Fruit fly (Drosophila melanogaster): ENCODE results near the gene CG10477.

CG10477 gene

DNA sequence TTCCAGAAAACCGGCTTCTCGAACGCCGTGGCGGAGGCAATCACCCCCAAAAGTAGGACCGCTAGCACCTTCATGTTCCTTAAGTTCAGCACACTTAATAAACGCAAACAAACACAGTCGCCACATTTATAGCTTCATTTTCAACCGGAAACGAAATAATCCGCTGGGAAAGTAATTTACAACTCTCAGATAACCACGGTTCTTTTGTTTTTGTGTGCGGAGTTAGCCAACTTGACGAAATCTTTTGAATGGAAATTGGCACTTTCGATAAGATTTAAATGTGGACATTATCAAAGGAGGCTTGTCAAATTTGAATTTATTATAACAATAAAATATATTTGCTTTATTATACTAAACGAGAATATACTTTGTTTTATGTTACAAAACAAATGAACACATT lies 19.9 kb upstream of the CG10477 start, which contains the start of gene Jon65Ai:
Jon65Ai (minus strand) TSS at position 101 of the 400 bp plus-strand sequence.
- TF ChIP-seq pan (optimal IDR thresholded peaks at IDR 0.05), result no peak
- no peak for TF ChIP-seq Dll (optimal IDR thresholded peaks at IDR 0.05)
- no peak for TF ChIP-seq CG8478 (optimal IDR thresholded peaks at IDR 0.05)
- no peak for TF ChIP-seq usp (GFP tag; optimal IDR thresholded peaks at IDR 0.05)

dm6 chr3L:6052021-6052420 lies 17.6 kb upstream of the CG10477 start, which contains the start of gene Jon65Aii:
TSS of gene Jon65Aii (plus strand) at chr3L:6052321.
- TF ChIP-seq psq (optimal IDR thresholded peaks at IDR 0.05) (no peak), usp (GFP tag; optimal IDR thresholded peaks at IDR 0.05) (no peak), pan (optimal IDR thresholded peaks at IDR 0.05) (no peak), EcR (GFP tag; optimal IDR thresholded peaks at IDR 0.05) (no peak), CG8478 (optimal IDR thresholded peaks at IDR 0.05) (no peak), Dll (optimal IDR thresholded peaks at IDR 0.05) (no peak)

DNA sequence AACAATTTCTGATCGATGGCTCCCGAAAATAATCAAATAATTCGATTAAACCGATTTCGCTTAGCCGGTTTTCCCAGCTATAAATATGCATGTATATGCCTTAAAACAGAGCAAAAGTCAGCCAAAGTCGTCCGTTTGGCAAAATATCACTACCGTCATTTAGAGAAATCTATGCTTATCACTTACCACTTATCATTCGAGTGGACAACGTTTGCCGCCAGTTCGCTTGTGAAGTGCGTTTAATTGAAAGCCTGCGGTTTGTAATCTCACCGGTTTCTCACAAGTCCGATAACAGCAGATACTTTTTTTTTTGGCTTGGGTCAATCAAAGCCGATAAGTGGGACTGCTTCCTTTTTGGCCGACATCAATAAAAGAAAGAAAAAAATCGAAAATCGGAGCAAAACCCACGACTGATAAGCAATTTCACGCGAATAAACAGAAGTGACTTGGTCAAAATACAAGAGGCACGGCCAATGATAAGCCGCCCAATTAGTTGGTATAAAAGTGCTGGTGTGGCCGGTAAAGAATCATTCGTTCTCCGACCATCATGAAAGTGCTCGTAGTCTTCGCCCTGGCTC lies 15.9 kb upstream of the CG10477 start, which contains the start of gene Jon65Aiii:
Jon65Aiii (plus strand) TSS at position 528 of the 578 bp plus-strand sequence.
- TF ChIP-seq psq (optimal IDR thresholded peaks at IDR 0.05) (no peak), pan (optimal IDR thresholded peaks at IDR 0.05) (no peak), Dll (optimal IDR thresholded peaks at IDR 0.05) (no peak), usp (GFP tag; optimal IDR thresholded peaks at IDR 0.05) (no peak), CG8478 (optimal IDR thresholded peaks at IDR 0.05) (no peak), EcR (GFP tag; optimal IDR thresholded peaks at IDR 0.05) (no peak)

dm6 chr3L:6038720-6039205 lies 4.4 kb upstream of the CG10477 start, which contains the start of gene Jon65Aiv:
TSS of gene Jon65Aiv (plus strand) at chr3L:6039155.
- TF ChIP-seq CG8478 (optimal IDR thresholded peaks at IDR 0.05), result no peak
- no peak for TF ChIP-seq usp (GFP tag; optimal IDR thresholded peaks at IDR 0.05)
- TF ChIP-seq pan (optimal IDR thresholded peaks at IDR 0.05), result no peak
- TF ChIP-seq EcR (GFP tag; optimal IDR thresholded peaks at IDR 0.05), result no peak
- no peak for TF ChIP-seq Dll (optimal IDR thresholded peaks at IDR 0.05)
- TF ChIP-seq psq (optimal IDR thresholded peaks at IDR 0.05), result no peak

dm6 chr3L:6036811-6037210 lies 2.4 kb upstream of the CG10477 start, which contains the start of gene CG6462:
TSS of gene CG6462 (plus strand) at chr3L:6037111.
- TF ChIP-seq pan (optimal IDR thresholded peaks at IDR 0.05), result no peak
- no peak for TF ChIP-seq Dll (optimal IDR thresholded peaks at IDR 0.05)
- no peak for TF ChIP-seq CG8478 (optimal IDR thresholded peaks at IDR 0.05)
- no peak for TF ChIP-seq psq (optimal IDR thresholded peaks at IDR 0.05)
- no peak for TF ChIP-seq EcR (GFP tag; optimal IDR thresholded peaks at IDR 0.05)
- TF ChIP-seq usp (GFP tag; optimal IDR thresholded peaks at IDR 0.05), result no peak

DNA sequence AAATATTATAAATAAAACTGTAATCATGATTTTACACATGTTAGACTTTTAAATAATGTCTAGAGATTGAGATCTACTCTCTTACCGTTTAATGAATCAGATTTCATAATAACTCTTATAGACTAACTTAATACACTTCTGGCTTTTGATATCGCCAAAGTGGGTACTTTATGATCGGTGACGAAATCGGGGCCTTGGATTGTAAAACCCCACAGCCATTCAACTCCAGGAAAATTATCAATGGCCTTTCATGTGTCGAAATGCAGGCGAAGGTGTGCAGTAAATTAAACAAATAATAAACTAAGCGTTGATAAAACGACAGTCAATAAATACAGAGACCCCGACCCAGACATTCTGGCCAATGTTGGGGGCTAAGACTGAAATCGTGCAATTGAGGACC lies 1.7 kb upstream of the CG10477 start:
- TF ChIP-seq EcR (GFP tag; optimal IDR thresholded peaks at IDR 0.05) (no peak), psq (optimal IDR thresholded peaks at IDR 0.05) (no peak), usp (GFP tag; optimal IDR thresholded peaks at IDR 0.05) (no peak), CG8478 (optimal IDR thresholded peaks at IDR 0.05) (no peak), Dll (optimal IDR thresholded peaks at IDR 0.05) (no peak), pan (optimal IDR thresholded peaks at IDR 0.05) (no peak)

DNA sequence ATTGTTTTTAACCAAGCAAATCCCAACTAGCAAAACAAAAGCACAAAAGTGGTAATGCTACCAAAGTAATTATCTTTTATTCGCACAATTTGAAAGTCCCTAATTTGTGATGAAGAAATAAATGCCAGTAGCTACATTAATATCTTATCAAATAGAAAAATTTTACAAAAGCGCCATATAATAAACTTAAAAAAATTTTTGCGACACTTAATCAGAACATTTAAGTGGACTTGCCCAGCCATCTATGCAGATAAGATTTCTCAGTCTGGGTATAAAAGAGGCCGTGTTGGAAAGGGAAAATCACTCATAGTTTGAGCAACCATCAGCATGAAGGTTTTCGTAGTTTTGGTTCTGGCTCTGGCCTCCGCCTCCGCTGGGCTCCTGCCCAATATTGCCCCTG lies 505 bp upstream of the CG10477 start, which contains the start of gene yip7:
yip7 (plus strand) TSS at position 301 of the 400 bp plus-strand sequence.
- TF ChIP-seq CG8478 (optimal IDR thresholded peaks at IDR 0.05) (no peak), EcR (GFP tag; optimal IDR thresholded peaks at IDR 0.05) (no peak), usp (GFP tag; optimal IDR thresholded peaks at IDR 0.05) (no peak), psq (optimal IDR thresholded peaks at IDR 0.05) (no peak), pan (optimal IDR thresholded peaks at IDR 0.05) (no peak), Dll (optimal IDR thresholded peaks at IDR 0.05) (no peak)

- TF ChIP-seq usp (GFP tag; optimal IDR thresholded peaks at IDR 0.05), result no peak
- TF ChIP-seq Dll (optimal IDR thresholded peaks at IDR 0.05), result no peak
- TF ChIP-seq EcR (GFP tag; optimal IDR thresholded peaks at IDR 0.05), result no peak
- TF ChIP-seq pan (optimal IDR thresholded peaks at IDR 0.05), result no peak
- TF ChIP-seq psq (optimal IDR thresholded peaks at IDR 0.05), result no peak
- TF ChIP-seq CG8478 (optimal IDR thresholded peaks at IDR 0.05), result no peak
These were observed 1.4 kb downstream of the CG10477 start for dm6 chr3L:6033008-6033407.

DNA sequence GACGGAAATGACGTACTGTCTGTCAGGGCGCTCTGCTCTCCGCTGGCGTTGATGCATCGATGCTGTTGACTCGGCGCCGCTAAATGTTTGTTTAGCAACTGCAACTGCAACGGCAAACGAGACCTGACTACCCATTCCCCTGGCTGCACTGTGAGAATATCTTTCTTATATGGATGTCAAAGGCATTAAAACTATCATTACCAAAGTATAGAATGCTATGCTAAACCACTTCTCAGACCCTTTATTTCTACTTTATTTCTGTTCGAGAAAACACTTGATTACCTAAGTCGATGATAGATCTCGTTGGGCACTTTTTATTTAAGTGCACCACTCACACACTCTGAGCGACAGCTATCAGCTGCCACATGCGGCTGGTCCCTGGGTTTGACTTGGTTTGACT lies 12.3 kb downstream of the CG10477 start:
- TF ChIP-seq psq (optimal IDR thresholded peaks at IDR 0.05) (no peak), pan (optimal IDR thresholded peaks at IDR 0.05) (no peak), usp (GFP tag; optimal IDR thresholded peaks at IDR 0.05) (no peak), EcR (GFP tag; optimal IDR thresholded peaks at IDR 0.05) (no peak), Dll (optimal IDR thresholded peaks at IDR 0.05) (no peak), CG8478 (optimal IDR thresholded peaks at IDR 0.05) (no peak)

DNA sequence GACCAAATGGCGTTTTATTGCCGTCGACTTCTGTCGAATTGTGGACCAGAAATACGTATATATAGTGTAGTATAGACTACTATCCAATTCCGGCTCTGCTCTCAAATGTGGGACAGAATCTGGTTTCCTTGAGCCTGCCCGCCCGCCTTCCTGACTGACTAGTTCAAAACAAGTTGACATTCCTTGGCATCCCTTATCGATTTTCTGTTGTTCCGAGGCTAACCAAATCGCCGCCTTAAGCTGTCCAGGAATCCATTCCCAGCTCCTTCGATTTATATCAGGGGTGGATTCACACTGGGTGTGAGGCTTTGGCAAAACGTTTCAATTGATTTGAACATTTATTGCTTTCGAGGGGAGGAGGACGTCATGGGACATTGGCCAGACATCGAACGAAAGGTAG lies 21.5 kb downstream of the CG10477 start:
- TF ChIP-seq usp (GFP tag; optimal IDR thresholded peaks at IDR 0.05) (no peak), CG8478 (optimal IDR thresholded peaks at IDR 0.05) (no peak), psq (optimal IDR thresholded peaks at IDR 0.05) (no peak), pan (optimal IDR thresholded peaks at IDR 0.05) (no peak), EcR (GFP tag; optimal IDR thresholded peaks at IDR 0.05) (no peak), Dll (optimal IDR thresholded peaks at IDR 0.05) (no peak)

DNA sequence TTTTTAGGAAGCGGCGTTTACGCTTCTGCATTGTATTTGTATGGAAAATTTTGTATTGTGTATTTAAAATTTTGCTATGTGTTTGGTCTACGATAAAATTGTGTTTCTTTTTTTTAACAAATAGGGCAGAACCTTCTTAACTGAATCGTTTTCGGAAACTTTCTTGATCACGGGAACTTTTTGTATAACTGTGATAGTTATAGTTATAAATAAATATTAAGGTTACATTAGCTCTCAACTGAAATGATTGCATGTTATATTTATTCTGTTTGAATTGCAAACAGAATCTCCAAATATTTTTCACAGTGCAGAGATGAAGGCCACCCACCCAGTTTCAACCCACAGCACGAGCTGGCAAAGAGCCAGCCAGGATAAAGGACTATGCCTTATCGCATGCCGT lies 23.5 kb downstream of the CG10477 start, which contains the start of gene alphaKap4:
alphaKap4 (minus strand) TSS at position 101 of the 400 bp plus-strand sequence.
- TF ChIP-seq EcR (GFP tag; optimal IDR thresholded peaks at IDR 0.05), result no peak
- TF ChIP-seq Dll (optimal IDR thresholded peaks at IDR 0.05), result no peak
- TF ChIP-seq psq (optimal IDR thresholded peaks at IDR 0.05), result no peak

- no peak for TF ChIP-seq Dll (optimal IDR thresholded peaks at IDR 0.05)
- TF ChIP-seq EcR (GFP tag; optimal IDR thresholded peaks at IDR 0.05), result no peak
- no peak for TF ChIP-seq pan (optimal IDR thresholded peaks at IDR 0.05)
- no peak for TF ChIP-seq psq (optimal IDR thresholded peaks at IDR 0.05)
- no peak for TF ChIP-seq CG8478 (optimal IDR thresholded peaks at IDR 0.05)
- TF ChIP-seq usp (GFP tag; optimal IDR thresholded peaks at IDR 0.05), result no peak
These were observed 33.5 kb downstream of the CG10477 start for dm6 chr3L:6000938-6001337.

Measured in whole organism.